Fruit fly (Drosophila melanogaster): Measurements from ENCODE around the gene CG5274.

Gene CG5274

dm6 chr3L:20387038-20387842 is 40.2 kb downstream of the CG5274 start:
- no peak for TF ChIP-seq CG11085 (GFP tag; IDR thresholded peaks at IDR 0.05)
- TF ChIP-seq chinmo (GFP tag; IDR thresholded peaks at IDR 0.05; ENCODE audit: partially characterized antibody) = 0 out of 4 replicates have a peak, but pooled peaks have one; percentile 41
- TF ChIP-seq CG10543 (GFP tag; optimal IDR thresholded peaks at IDR 0.05) = peak; percentile 80
- no peak for TF ChIP-seq crp (GFP tag; optimal IDR thresholded peaks at IDR 0.05)
- no peak for TF ChIP-seq ewg (GFP tag; optimal IDR thresholded peaks at IDR 0.05)
- TF ChIP-seq gcm (GFP tag; optimal IDR thresholded peaks at IDR 0.05) = no peak
- no peak for TF ChIP-seq Sry-δ (GFP tag; optimal IDR thresholded peaks at IDR 0.05)
- no peak for TF ChIP-seq CG5953 (GFP tag; IDR thresholded peaks at IDR 0.05)
- peak; percentile 16 for TF ChIP-seq lbe (GFP tag; optimal IDR thresholded peaks at IDR 0.05)
- TF ChIP-seq sug (tag; optimal IDR thresholded peaks at IDR 0.05) = peak; percentile 95
- TF ChIP-seq eve (GFP tag; optimal IDR thresholded peaks at IDR 0.05) = no peak
- no peak for TF ChIP-seq CG4360 (GFP tag; IDR thresholded peaks at IDR 0.05)
- no peak for TF ChIP-seq H15 (GFP tag; IDR thresholded peaks at IDR 0.05)
- TF ChIP-seq Sox100B (GFP tag; optimal IDR thresholded peaks at IDR 0.05) = no peak
- no peak for TF ChIP-seq Max (GFP tag; optimal IDR thresholded peaks at IDR 0.05)
- TF ChIP-seq CG8944 (GFP tag; optimal IDR thresholded peaks at IDR 0.05) = no peak
- TF ChIP-seq NFAT (GFP tag; IDR thresholded peaks at IDR 0.05) = no peak
- no peak for TF ChIP-seq Dll (GFP tag; IDR thresholded peaks at IDR 0.05; ENCODE audit: partially characterized antibody)
- peak in 1 of 2 experiments; percentile 1 for TF ChIP-seq Hr78 (GFP tag; optimal IDR thresholded peaks at IDR 0.05)
- TF ChIP-seq Lim3 (GFP tag; IDR thresholded peaks at IDR 0.05) = no peak
- TF ChIP-seq CG34376 (GFP tag; optimal IDR thresholded peaks at IDR 0.05) = peak; percentile 67
- TF ChIP-seq lab (GFP tag; optimal IDR thresholded peaks at IDR 0.05) = peak; percentile 65
- no peak for TF ChIP-seq CHES-1-like (GFP tag; optimal IDR thresholded peaks at IDR 0.05)
- TF ChIP-seq exex (tag; optimal IDR thresholded peaks at IDR 0.05) = peak; percentile 77
- no peak for TF ChIP-seq al (GFP tag; IDR thresholded peaks at IDR 0.05)
- no peak for TF ChIP-seq Myb (GFP tag; optimal IDR thresholded peaks at IDR 0.05)
- TF ChIP-seq wdn (GFP tag; IDR thresholded peaks at IDR 0.05) = no peak
- no peak for TF ChIP-seq NK7.1 (GFP tag; optimal IDR thresholded peaks at IDR 0.05)
- TF ChIP-seq CG4730 (GFP tag; IDR thresholded peaks at IDR 0.05) = no peak
- TF ChIP-seq Poxn (GFP tag; IDR thresholded peaks at IDR 0.05) = no peak
- peak; percentile 51 for TF ChIP-seq CG18599 (GFP tag; optimal IDR thresholded peaks at IDR 0.05)
- 0 out of 2 replicates have a peak, but pooled peaks have one; percentile 14 for TF ChIP-seq CG1024 (GFP tag; IDR thresholded peaks at IDR 0.05)
- no peak for TF ChIP-seq pfk (GFP tag; optimal IDR thresholded peaks at IDR 0.05)
- TF ChIP-seq hbn (GFP tag; IDR thresholded peaks at IDR 0.05; ENCODE audit: partially characterized antibody) = no peak
- no peak for TF ChIP-seq pros (GFP tag; optimal IDR thresholded peaks at IDR 0.05)
- TF ChIP-seq nerfin-1 (tag; optimal IDR thresholded peaks at IDR 0.05) = no peak
- peak; percentile 60 for TF ChIP-seq sd (tag; optimal IDR thresholded peaks at IDR 0.05)
- no peak for TF ChIP-seq hkb (optimal IDR thresholded peaks at IDR 0.05)
- 0 out of 2 replicates have a peak, but pooled peaks have one; percentile 14 for TF ChIP-seq hkb (GFP tag; IDR thresholded peaks at IDR 0.05)
- TF ChIP-seq MTF-1 (GFP tag; optimal IDR thresholded peaks at IDR 0.05; ENCODE audit: borderline replicate concordance) = no peak
- no peak for TF ChIP-seq pho (GFP tag; optimal IDR thresholded peaks at IDR 0.05)
- TF ChIP-seq CG3847 (GFP tag; IDR thresholded peaks at IDR 0.05) = no peak
- no peak for TF ChIP-seq CG12236 (GFP tag; optimal IDR thresholded peaks at IDR 0.05)
- no peak for TF ChIP-seq mam (GFP tag; optimal IDR thresholded peaks at IDR 0.05)
- no peak for TF ChIP-seq CG9437 (GFP tag; optimal IDR thresholded peaks at IDR 0.05)
- TF ChIP-seq CG12769 (tag; optimal IDR thresholded peaks at IDR 0.05) = peak; percentile 3
- TF ChIP-seq CG8290 (GFP tag; optimal IDR thresholded peaks at IDR 0.05) = no peak
- TF ChIP-seq CG8290 (tag; optimal IDR thresholded peaks at IDR 0.05) = peak in 1 of 2 experiments; percentile 30
- TF ChIP-seq sens-2 (GFP tag; IDR thresholded peaks at IDR 0.05) = no peak

Measured in whole organism, embryonic.